Worm (Caenorhabditis elegans) whole organism, L2 larva: Measurements from ENCODE around the gene fbxc-34.

Source experiments
- R02D3.7 ChIP-seq: fragments of 150-350 bp; optimal IDR thresholded peaks from 2 replicates; lab custom pipeline; 2014; ENCODE audit warnings: missing biosample characterization, missing genetic modification characterization
- ZK546.5 ChIP-seq: sonication (generic microtip); optimal IDR thresholded peaks from 2 replicates; lab custom pipeline; 2017; ENCODE audit warnings: missing biosample characterization, missing genetic modification characterization
- ama-1 ChIP-seq: fragments of 150-350 bp; optimal IDR thresholded peaks from 2 replicates; lab custom pipeline; 2018; ENCODE audit warnings: inconsistent platforms
- elt-3 ChIP-seq: sonication (generic microtip); optimal IDR thresholded peaks from 2 replicates; lab custom pipeline; 2017; ENCODE audit warnings: missing biosample characterization, missing genetic modification characterization
- fos-1 ChIP-seq: fragments of 150-350 bp; optimal IDR thresholded peaks from 2 replicates; lab custom pipeline; 2014; ENCODE audit warnings: missing biosample characterization, missing genetic modification characterization
- lin-13 ChIP-seq: fragments of 150-350 bp; optimal IDR thresholded peaks from 2 replicates; lab custom pipeline; 2014; ENCODE audit warnings: missing biosample characterization, missing genetic modification reagents, missing genetic modification characterization
- nhr-10 ChIP-seq: sonication (generic microtip); optimal IDR thresholded peaks from 2 replicates; lab custom pipeline; 2017; ENCODE audit warnings: missing biosample characterization, missing genetic modification characterization
- nhr-12 ChIP-seq: fragments of 150-350 bp; optimal IDR thresholded peaks from 2 replicates; lab custom pipeline; 2014; ENCODE audit warnings: missing biosample characterization, missing genetic modification characterization
- nhr-23 ChIP-seq: fragments of 150-350 bp; optimal IDR thresholded peaks from 2 replicates; lab custom pipeline; 2014; ENCODE audit warnings: missing biosample characterization, missing genetic modification reagents, missing genetic modification characterization
- skn-1 ChIP-seq: sonication (generic microtip); optimal IDR thresholded peaks from 2 replicates; lab custom pipeline; 2017; ENCODE audit warnings: missing biosample characterization, missing genetic modification characterization
- unc-62 ChIP-seq: fragments of 150-350 bp; optimal IDR thresholded peaks from 2 replicates; lab custom pipeline; 2014; ENCODE audit warnings: missing biosample characterization, missing genetic modification reagents, missing genetic modification characterization
- ztf-11 ChIP-seq: sonication (generic microtip); optimal IDR thresholded peaks from 2 replicates; lab custom pipeline; 2017; ENCODE audit warnings: missing biosample characterization, missing genetic modification characterization

- TF ChIP-seq elt-3 (tag; lab: Kevin White, UChicago) (no peak), lin-13 (GFP tag; lab: Kevin White, UChicago) (no peak), nhr-10 (no peak), skn-1 (tag; lab: Kevin White, UChicago) (no peak), ZK546.5 (tag; lab: Kevin White, UChicago) (no peak), unc-62 (GFP tag; lab: Kevin White, UChicago) (no peak), ztf-11 (tag; lab: Kevin White, UChicago) (no peak), R02D3.7 (no peak), nhr-12 (no peak), fos-1 (tag; lab: Kevin White, UChicago) (peak; percentile 19), ama-1 (no peak), nhr-23 (no peak)
Measured at ce11 chrII:884204-884603, 46.8 kb upstream of the fbxc-34 start.
